Fruit fly (Drosophila melanogaster) whole organism, embryonic: ENCODE data around the gene pkaap.

Source experiments
- ATbp ChIP-seq: fragments of 200-800 bp; sonication (Bioruptor generic); optimal IDR thresholded peaks from 2 replicates; lab custom pipeline; 2017; ENCODE audit warnings: missing biosample characterization, mild to moderate bottlenecking, missing genetic modification characterization, missing genetic modification reagents
- Atf6 ChIP-seq: fragments of 200-800 bp; sonication (Bioruptor generic); IDR thresholded peaks from 2 replicates; pipeline ENCODE4 v1.3.6; 2022; ENCODE audit warnings: missing biosample characterization, missing genetic modification characterization
- CG12071 ChIP-seq: fragments of 200-800 bp; sonication (Bioruptor generic); optimal IDR thresholded peaks from 3 replicates; lab custom pipeline; 2018; ENCODE audit warnings: missing biosample characterization, mild to moderate bottlenecking, missing genetic modification characterization
- CG12744 ChIP-seq: fragments of 200-800 bp; sonication (Bioruptor generic); optimal IDR thresholded peaks from 2 replicates; lab custom pipeline; 2016; ENCODE audit warnings: missing biosample characterization, missing genetic modification characterization
- CG15011 ChIP-seq: fragments of 200-800 bp; sonication (Bioruptor generic); optimal IDR thresholded peaks from 3 replicates; lab custom pipeline; 2018; ENCODE audit warnings: missing biosample characterization, mild to moderate bottlenecking, missing genetic modification characterization
- CG15269 ChIP-seq: fragments of 200-800 bp; sonication (Bioruptor generic); optimal IDR thresholded peaks from 2 replicates; lab custom pipeline; 2018; ENCODE audit warnings: missing biosample characterization, mild to moderate bottlenecking, missing genetic modification characterization, moderate library complexity
- CG15514 ChIP-seq: fragments of 200-800 bp; sonication (Bioruptor generic); optimal IDR thresholded peaks from 3 replicates; lab custom pipeline; 2017; ENCODE audit warnings: missing biosample characterization, missing genetic modification characterization, mild to moderate bottlenecking, moderate library complexity, missing genetic modification reagents
- CG1602 ChIP-seq: fragments of 200-800 bp; sonication (Bioruptor generic); optimal IDR thresholded peaks from 3 replicates; lab custom pipeline; 2016; ENCODE audit warnings: missing biosample characterization, missing genetic modification characterization
- CG16779 ChIP-seq: fragments of 200-800 bp; sonication (Bioruptor generic); IDR thresholded peaks from 2 replicates; pipeline ENCODE4 v1.3.6; 2022; ENCODE audit warnings: missing biosample characterization, missing genetic modification characterization
- CG17568 ChIP-seq: fragments of 200-800 bp; sonication (Bioruptor generic); optimal IDR thresholded peaks from 2 replicates; lab custom pipeline; 2018; ENCODE audit warnings: missing biosample characterization, mild to moderate bottlenecking, missing genetic modification characterization, moderate library complexity
- CG2199 ChIP-seq: fragments of 200-800 bp; sonication (Bioruptor generic); IDR thresholded peaks from 3 replicates; pipeline ENCODE4 v1.3.6; 2022; ENCODE audit warnings: missing biosample characterization, missing genetic modification characterization
- CG2202 ChIP-seq: fragments of 200-800 bp; sonication (Bioruptor generic); optimal IDR thresholded peaks from 2 replicates; lab custom pipeline; 2018; ENCODE audit warnings: missing biosample characterization, mild to moderate bottlenecking, missing genetic modification characterization
- CG31365 ChIP-seq: fragments of 200-800 bp; sonication (Bioruptor generic); optimal IDR thresholded peaks from 2 replicates; lab custom pipeline; 2018; ENCODE audit warnings: missing biosample characterization, mild to moderate bottlenecking, missing genetic modification characterization
- CG43689 ChIP-seq: fragments of 200-800 bp; sonication (Bioruptor generic); IDR thresholded peaks from 2 replicates; pipeline ENCODE4 v1.3.6; 2022; ENCODE audit warnings: missing biosample characterization, missing genetic modification characterization
- CG6683 ChIP-seq: fragments of 200-800 bp; sonication (Bioruptor generic); optimal IDR thresholded peaks from 2 replicates; lab custom pipeline; 2017; ENCODE audit warnings: missing biosample characterization, mild to moderate bottlenecking, missing genetic modification characterization, missing genetic modification reagents
- CG6689 ChIP-seq: fragments of 200-800 bp; sonication (Bioruptor generic); IDR thresholded peaks from 2 replicates; pipeline ENCODE4 v1.3.6; 2022; ENCODE audit warnings: missing biosample characterization, missing genetic modification characterization
- CG7357 ChIP-seq: fragments of 200-800 bp; sonication (Bioruptor generic); IDR thresholded peaks from 3 replicates; pipeline ENCODE4 v1.3.6; 2022; ENCODE audit warnings: missing biosample characterization, missing genetic modification characterization
- CG8924 ChIP-seq: fragments of 200-800 bp; optimal IDR thresholded peaks from 3 replicates; lab custom pipeline; 2019; ENCODE audit warnings: missing biosample characterization, mild to moderate bottlenecking, missing genetic modification characterization, moderate library complexity
- Camta ChIP-seq: fragments of 200-800 bp; sonication (Bioruptor generic); optimal IDR thresholded peaks from 2 replicates; lab custom pipeline; 2016; ENCODE audit warnings: missing biosample characterization, missing genetic modification characterization
- Fer1 ChIP-seq: fragments of 200-800 bp; sonication (Bioruptor generic); optimal IDR thresholded peaks from 2 replicates; lab custom pipeline; 2017; ENCODE audit warnings: missing biosample characterization, mild to moderate bottlenecking, missing genetic modification characterization
- Gug ChIP-seq: fragments of 200-800 bp; sonication (Bioruptor generic); IDR thresholded peaks from 4 replicates; pipeline ENCODE4 v1.3.6; 2022; ENCODE audit warnings: missing biosample characterization, missing genetic modification characterization
- HHEX ChIP-seq: fragments of 200-800 bp; sonication (Bioruptor generic); optimal IDR thresholded peaks from 3 replicates; lab custom pipeline; 2017; ENCODE audit warnings: missing biosample characterization, mild to moderate bottlenecking, missing genetic modification characterization, missing genetic modification reagents
- Hmr ChIP-seq: fragments of 200-800 bp; sonication (Bioruptor generic); optimal IDR thresholded peaks from 3 replicates; lab custom pipeline; 2017; ENCODE audit warnings: mild to moderate bottlenecking, missing biosample characterization, missing genetic modification reagents, missing genetic modification characterization
- Hmx ChIP-seq: fragments of 200-800 bp; sonication (Bioruptor generic); optimal IDR thresholded peaks from 2 replicates; lab custom pipeline; 2016; ENCODE audit warnings: missing biosample characterization, missing genetic modification characterization
- Hr39 ChIP-seq: fragments of >200 bp; optimal IDR thresholded peaks from 2 replicates; lab custom pipeline; 2017
- Hr78 ChIP-seq, 2 experiments: fragments of 200-800 bp in 1 of 2; fragments of >200 bp in 1 of 2; sonication (Bioruptor generic) in 1 of 2; optimal IDR thresholded peaks; 2 replicates each; lab custom pipeline; 2017 to 2019; ENCODE audit warnings: missing biosample characterization in 2 of 2, missing genetic modification characterization in 2 of 2, mild to moderate bottlenecking in 1 of 2, moderate library complexity in 1 of 2
- Mrtf ChIP-seq: fragments of 200-800 bp; sonication (Bioruptor generic); IDR thresholded peaks from 3 replicates; pipeline ENCODE4 v1.3.6; 2022; ENCODE audit warnings: missing biosample characterization, missing genetic modification characterization
- NC2β ChIP-seq: fragments of 200-800 bp; sonication (Bioruptor generic); optimal IDR thresholded peaks from 2 replicates; lab custom pipeline; 2016; ENCODE audit warnings: missing biosample characterization, missing genetic modification characterization
- Neu2 ChIP-seq: fragments of 200-800 bp; sonication (Bioruptor generic); optimal IDR thresholded peaks from 3 replicates; lab custom pipeline; 2016; ENCODE audit warnings: missing biosample characterization, missing genetic modification characterization, borderline replicate concordance
- Sin3A ChIP-seq: fragments of >200 bp; optimal IDR thresholded peaks from 2 replicates; lab custom pipeline; 2018
- Spps ChIP-seq: fragments of 200-800 bp; sonication (Bioruptor generic); optimal IDR thresholded peaks from 2 replicates; lab custom pipeline; 2018; ENCODE audit warnings: missing biosample characterization, mild to moderate bottlenecking, missing genetic modification characterization
- amos ChIP-seq: fragments of 200-800 bp; sonication (Bioruptor generic); IDR thresholded peaks from 2 replicates; pipeline ENCODE4 v1.3.6; 2022; ENCODE audit warnings: missing biosample characterization, missing genetic modification characterization; ENCODE audit not compliant: partially characterized antibody
- ase ChIP-seq: fragments of 200-800 bp; sonication (Bioruptor generic); IDR thresholded peaks from 3 replicates; pipeline ENCODE4 v1.3.6; 2022; ENCODE audit warnings: missing biosample characterization, missing genetic modification characterization
- dmrt11E ChIP-seq: fragments of 200-800 bp; sonication (Bioruptor generic); optimal IDR thresholded peaks from 3 replicates; lab custom pipeline; 2018; ENCODE audit warnings: missing biosample characterization, mild to moderate bottlenecking, missing genetic modification characterization, moderate library complexity
- dmrt99B ChIP-seq: fragments of 200-800 bp; sonication (Bioruptor generic); optimal IDR thresholded peaks from 2 replicates; lab custom pipeline; 2018; ENCODE audit warnings: missing biosample characterization, mild to moderate bottlenecking, missing genetic modification characterization, moderate library complexity
- dysf ChIP-seq: fragments of 200-800 bp; sonication (Bioruptor generic); IDR thresholded peaks from 3 replicates; pipeline ENCODE4 v1.3.6; 2022; ENCODE audit warnings: missing biosample characterization, missing genetic modification characterization
- emc ChIP-seq: fragments of 200-800 bp; sonication (Bioruptor generic); optimal IDR thresholded peaks from 2 replicates; lab custom pipeline; 2016; ENCODE audit warnings: missing biosample characterization, missing genetic modification characterization
- eve ChIP-seq, 2 experiments: fragments of >200 bp; optimal IDR thresholded peaks; 2 replicates each; lab custom pipeline; 2017; ENCODE audit warnings: missing biosample characterization in 2 of 2, missing genetic modification characterization in 2 of 2
- grau ChIP-seq: fragments of 200-800 bp; optimal IDR thresholded peaks from 3 replicates; lab custom pipeline; 2019; ENCODE audit warnings: missing biosample characterization, mild to moderate bottlenecking, missing genetic modification characterization, moderate library complexity
- h ChIP-seq: fragments of >200 bp; optimal IDR thresholded peaks from 2 replicates; lab custom pipeline; 2017
- ham ChIP-seq: fragments of 200-800 bp; sonication (Bioruptor generic); IDR thresholded peaks from 2 replicates; pipeline ENCODE4 v1.3.6; 2022; ENCODE audit warnings: missing biosample characterization, missing genetic modification characterization
- inv ChIP-seq: fragments of 200-800 bp; sonication (Bioruptor generic); IDR thresholded peaks from 2 replicates; pipeline ENCODE4 v1.3.6; 2022; ENCODE audit warnings: missing biosample characterization, missing genetic modification characterization; ENCODE audit not compliant: partially characterized antibody
- ken ChIP-seq: fragments of 200-800 bp; sonication (Bioruptor generic); IDR thresholded peaks from 3 replicates; pipeline ENCODE4 v1.3.6; 2022; ENCODE audit warnings: missing biosample characterization, missing genetic modification characterization
- pho ChIP-seq: fragments of 200-800 bp; sonication (Bioruptor generic); optimal IDR thresholded peaks from 2 replicates; lab custom pipeline; 2016; ENCODE audit warnings: missing biosample characterization, missing genetic modification characterization
- pros ChIP-seq: fragments of 200-800 bp; sonication (Bioruptor generic); optimal IDR thresholded peaks from 3 replicates; lab custom pipeline; 2019; ENCODE audit warnings: missing biosample characterization, mild to moderate bottlenecking, missing genetic modification characterization, moderate library complexity
- row ChIP-seq: fragments of 200-800 bp; sonication (Bioruptor generic); IDR thresholded peaks from 3 replicates; pipeline ENCODE4 v1.3.6; 2022; ENCODE audit warnings: missing biosample characterization, missing genetic modification characterization
- slbo ChIP-seq: fragments of 200-800 bp; sonication (Bioruptor generic); IDR thresholded peaks from 2 replicates; pipeline ENCODE4 v1.3.6; 2022; ENCODE audit warnings: missing biosample characterization, missing genetic modification characterization
- tap ChIP-seq: fragments of 200-800 bp; optimal IDR thresholded peaks from 3 replicates; lab custom pipeline; 2019; ENCODE audit warnings: missing biosample characterization, mild to moderate bottlenecking, missing genetic modification characterization, moderate library complexity
- unpg ChIP-seq: fragments of 200-800 bp; sonication (Bioruptor generic); optimal IDR thresholded peaks from 3 replicates; lab custom pipeline; 2018; ENCODE audit warnings: missing biosample characterization, mild to moderate bottlenecking, missing genetic modification characterization, moderate library complexity
- wek ChIP-seq: fragments of 200-800 bp; sonication (Bioruptor generic); optimal IDR thresholded peaks from 3 replicates; lab custom pipeline; 2018; ENCODE audit warnings: missing biosample characterization, mild to moderate bottlenecking, missing genetic modification characterization, moderate library complexity
- wor ChIP-seq: fragments of 200-800 bp; sonication (Bioruptor generic); IDR thresholded peaks from 2 replicates; pipeline ENCODE4 v1.3.6; 2022; ENCODE audit warnings: missing biosample characterization, missing genetic modification characterization
- yki ChIP-seq: fragments of >200 bp; optimal IDR thresholded peaks from 3 replicates; lab custom pipeline; 2018
- zfh2 ChIP-seq: fragments of 200-800 bp; sonication (Bioruptor generic); optimal IDR thresholded peaks from 2 replicates; lab custom pipeline; 2016; ENCODE audit warnings: missing biosample characterization, missing genetic modification characterization

pkaap gene

DNA sequence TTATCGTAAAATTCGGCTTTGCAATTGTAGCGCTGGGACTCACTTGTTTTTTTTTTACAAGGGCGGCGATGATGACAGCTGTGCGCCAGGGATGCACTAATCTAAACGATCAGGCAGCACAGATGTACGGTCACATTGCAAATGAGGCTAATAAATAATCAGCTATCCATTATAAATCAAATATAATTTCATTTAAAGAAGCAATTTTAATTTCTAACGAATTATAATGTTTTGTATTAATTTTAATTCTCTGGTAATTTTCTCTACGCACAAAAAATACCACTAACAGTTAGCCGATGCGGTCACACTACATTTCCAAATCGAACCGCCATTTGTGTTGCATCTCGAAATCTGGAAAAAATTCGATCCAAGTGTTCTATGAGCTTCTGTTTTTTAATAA lies 22.6 kb downstream of the pkaap start, which contains the start of the genes cni and fzy (continued):
- no peak for TF ChIP-seq yki
- TF ChIP-seq Camta (GFP tag; lab: Kevin White, UChicago) = peak; percentile 22
- no peak for TF ChIP-seq CG12744 (GFP tag; lab: Kevin White, UChicago)
- peak; percentile 6 for TF ChIP-seq Spps (tag; lab: Kevin White, UChicago)
- no peak for TF ChIP-seq ken (GFP tag; lab: Robert Waterston, UW)
- TF ChIP-seq CG15514 (GFP tag; lab: Kevin White, UChicago) = peak; percentile 64
- TF ChIP-seq CG15011 (GFP tag; lab: Kevin White, UChicago) = no peak
- TF ChIP-seq wor (GFP tag; lab: Robert Waterston, UW) = no peak
- TF ChIP-seq inv = no peak
- no peak for TF ChIP-seq slbo (GFP tag; lab: Robert Waterston, UW)
- no peak for TF ChIP-seq ATbp
- TF ChIP-seq amos (GFP tag; lab: Robert Waterston, UW) = 0 out of 2 replicates have a peak, but pooled peaks have one; percentile 6
- no peak for TF ChIP-seq unpg (GFP tag; lab: Kevin White, UChicago)
- TF ChIP-seq CG31365 (tag; lab: Kevin White, UChicago) = no peak
- no peak for TF ChIP-seq CG16779 (GFP tag; lab: Robert Waterston, UW)
- TF ChIP-seq pros (GFP tag; lab: Kevin White, UChicago) = no peak
- no peak for TF ChIP-seq CG6689 (GFP tag; lab: Robert Waterston, UW)
- TF ChIP-seq CG2202 (tag; lab: Kevin White, UChicago) = no peak
- no peak for TF ChIP-seq dysf (GFP tag; lab: Robert Waterston, UW)
- peak; percentile 21 for TF ChIP-seq dmrt11E (tag; lab: Kevin White, UChicago)
- TF ChIP-seq Fer1 = no peak
- no peak for TF ChIP-seq NC2β
- TF ChIP-seq Hmr (GFP tag; lab: Kevin White, UChicago) = no peak
- TF ChIP-seq h (lab: Kevin White, UChicago) = no peak
- TF ChIP-seq ham = no peak
- no peak for TF ChIP-seq Hr78 (GFP tag; optimal IDR thresholded peaks at IDR 0.05; lab: Kevin White, UChicago)
- TF ChIP-seq Hr39 = no peak
- TF ChIP-seq Mrtf = no peak
- no peak for TF ChIP-seq wek (GFP tag; lab: Kevin White, UChicago)
- no peak for TF ChIP-seq ase (GFP tag; lab: Robert Waterston, UW)
- no peak for TF ChIP-seq eve (GFP tag; optimal IDR thresholded peaks at IDR 0.05; lab: Kevin White, UChicago)
- TF ChIP-seq CG17568 (GFP tag; lab: Kevin White, UChicago) = no peak
- TF ChIP-seq tap (tag; lab: Kevin White, UChicago) = no peak
- no peak for TF ChIP-seq Neu2 (GFP tag; lab: Kevin White, UChicago)
- TF ChIP-seq emc (GFP tag; lab: Kevin White, UChicago) = no peak
- no peak for TF ChIP-seq CG6683 (GFP tag; lab: Kevin White, UChicago)
- TF ChIP-seq CG7357 (GFP tag; lab: Robert Waterston, UW) = no peak
- TF ChIP-seq CG1602 (GFP tag; lab: Kevin White, UChicago) = no peak
- no peak for TF ChIP-seq Atf6
- no peak for TF ChIP-seq CG2199 (GFP tag; lab: Robert Waterston, UW)
- TF ChIP-seq row (GFP tag; lab: Robert Waterston, UW) = peak; percentile 36; the same call in 1 of the 3 replicates
- TF ChIP-seq pho (GFP tag; lab: Kevin White, UChicago) = no peak
- no peak for TF ChIP-seq dmrt99B (tag; lab: Kevin White, UChicago)
- no peak for TF ChIP-seq CG12071 (GFP tag; lab: Kevin White, UChicago)
- peak; percentile 35 for TF ChIP-seq CG8924
- no peak for TF ChIP-seq Hmx
- no peak for TF ChIP-seq CG43689 (GFP tag; lab: Robert Waterston, UW)
- TF ChIP-seq Gug (GFP tag; lab: Robert Waterston, UW) = no peak
- peak; percentile 32 for TF ChIP-seq grau (tag; lab: Kevin White, UChicago)
- TF ChIP-seq Sin3A = peak; percentile 86
- TF ChIP-seq HHEX (GFP tag; lab: Kevin White, UChicago) = no peak
- no peak for TF ChIP-seq CG15269 (tag; lab: Kevin White, UChicago)
- peak; percentile 14 for TF ChIP-seq zfh2 (GFP tag; lab: Kevin White, UChicago)
